Fruit fly (Drosophila melanogaster): ENCODE results near the gene CG13926.

dm6 chr3L:1648690-1649355 is 30.9 kb upstream of the CG13926 start, which contains the start of gene CG13920:
- TF ChIP-seq acj6 (GFP tag; optimal IDR thresholded peaks at IDR 0.05) (no peak), topi (GFP tag; optimal IDR thresholded peaks at IDR 0.05) (no peak), CG8119 (GFP tag; IDR thresholded peaks at IDR 0.05) (no peak), CG16779 (tag; optimal IDR thresholded peaks at IDR 0.05) (no peak), Sox102F (GFP tag; optimal IDR thresholded peaks at IDR 0.05) (no peak), Hr38 (GFP tag; optimal IDR thresholded peaks at IDR 0.05) (no peak), Lpt (GFP tag; optimal IDR thresholded peaks at IDR 0.05) (no peak), dac (GFP tag; optimal IDR thresholded peaks at IDR 0.05) (no peak), pdm3 (GFP tag; optimal IDR thresholded peaks at IDR 0.05) (no peak), fkh (GFP tag; optimal IDR thresholded peaks at IDR 0.05) (no peak), Smox (GFP tag; optimal IDR thresholded peaks at IDR 0.05) (no peak), Eip93F (GFP tag; optimal IDR thresholded peaks at IDR 0.05) (no peak)
